Worm (Caenorhabditis elegans) whole organism, L3 larva: ENCODE measurements around the gene nhr-190.

Experiments
- R02D3.7 ChIP-seq: fragments of 150-350 bp; optimal IDR thresholded peaks from 2 replicates; lab custom pipeline; 2014; ENCODE audit warnings: missing biosample characterization, missing genetic modification characterization
- ZK546.5 ChIP-seq: sonication (generic microtip); optimal IDR thresholded peaks from 2 replicates; lab custom pipeline; 2017; ENCODE audit warnings: missing biosample characterization, missing genetic modification characterization
- aly-2 ChIP-seq: fragments of 150-350 bp; optimal IDR thresholded peaks from 2 replicates; lab custom pipeline; 2014; ENCODE audit warnings: missing biosample characterization, missing genetic modification characterization
- ama-1 ChIP-seq: fragments of 150-350 bp; optimal IDR thresholded peaks from 2 replicates; lab custom pipeline; 2018
- daf-12 ChIP-seq: fragments of 150-350 bp; optimal IDR thresholded peaks from 2 replicates; lab custom pipeline; 2014; ENCODE audit warnings: missing biosample characterization, missing genetic modification reagents, missing genetic modification characterization
- egl-27 ChIP-seq: sonication (generic microtip); optimal IDR thresholded peaks from 4 replicates; lab custom pipeline; 2017; ENCODE audit warnings: missing biosample characterization, missing genetic modification reagents, missing genetic modification characterization
- elt-1 ChIP-seq: fragments of 150-350 bp; optimal IDR thresholded peaks from 2 replicates; lab custom pipeline; 2014; ENCODE audit warnings: missing biosample characterization, missing genetic modification characterization
- elt-2 ChIP-seq: sonication (generic microtip); optimal IDR thresholded peaks from 2 replicates; lab custom pipeline; 2016; ENCODE audit warnings: missing genetic modification reagents, mild to moderate bottlenecking, missing genetic modification characterization, missing compliant biosample characterization
- elt-3 ChIP-seq, 3 experiments: fragments of 150-350 bp in 1 of 3; sonication (generic microtip) in 2 of 3; optimal IDR thresholded peaks; 2 replicates in 2 of 3; 4 replicates in 1 of 3; lab custom pipeline; 2014 to 2017; ENCODE audit warnings: missing biosample characterization in 3 of 3, missing genetic modification characterization in 3 of 3
- eor-1 ChIP-seq, 2 experiments: fragments of 150-350 bp; optimal IDR thresholded peaks; 2 replicates each; lab custom pipeline; 2014 to 2018; ENCODE audit warnings: missing biosample characterization in 2 of 2, missing genetic modification characterization in 2 of 2
- fkh-10 ChIP-seq: sonication (generic microtip); optimal IDR thresholded peaks from 2 replicates; lab custom pipeline; 2017; ENCODE audit warnings: missing biosample characterization, missing genetic modification reagents, missing genetic modification characterization
- fkh-2 ChIP-seq: fragments of 150-350 bp; optimal IDR thresholded peaks from 2 replicates; lab custom pipeline; 2014; ENCODE audit warnings: missing biosample characterization, missing genetic modification reagents, missing genetic modification characterization
- fos-1 ChIP-seq: fragments of 150-350 bp; optimal IDR thresholded peaks from 2 replicates; lab custom pipeline; 2014; ENCODE audit warnings: missing biosample characterization, missing genetic modification characterization
- lin-15B ChIP-seq: fragments of 150-350 bp; optimal IDR thresholded peaks from 2 replicates; lab custom pipeline; 2014; ENCODE audit warnings: missing biosample characterization, missing genetic modification characterization
- lsy-12 ChIP-seq: sonication (generic microtip); optimal IDR thresholded peaks from 2 replicates; lab custom pipeline; 2016; ENCODE audit warnings: mild to moderate bottlenecking, missing genetic modification characterization, missing compliant biosample characterization
- nfya-1 ChIP-seq: sonication (generic microtip); optimal IDR thresholded peaks from 2 replicates; lab custom pipeline; 2017; ENCODE audit warnings: missing genetic modification characterization, mild to moderate bottlenecking, missing compliant biosample characterization, antibody characterized with exemption, moderate library complexity; ENCODE audit not compliant: insufficient read depth
- nhr-11 ChIP-seq: fragments of 150-350 bp; optimal IDR thresholded peaks from 2 replicates; lab custom pipeline; 2014; ENCODE audit warnings: missing biosample characterization, missing genetic modification characterization
- nhr-12 ChIP-seq: fragments of 150-350 bp; optimal IDR thresholded peaks from 2 replicates; lab custom pipeline; 2014; ENCODE audit warnings: missing biosample characterization, missing genetic modification characterization
- nhr-23 ChIP-seq: fragments of 150-350 bp; optimal IDR thresholded peaks from 2 replicates; lab custom pipeline; 2014; ENCODE audit warnings: missing biosample characterization, missing genetic modification reagents, missing genetic modification characterization
- nhr-237 ChIP-seq: fragments of 150-350 bp; optimal IDR thresholded peaks from 2 replicates; lab custom pipeline; 2014; ENCODE audit warnings: missing biosample characterization, missing genetic modification characterization
- nhr-25 ChIP-seq: sonication (generic microtip); optimal IDR thresholded peaks from 2 replicates; lab custom pipeline; 2017; ENCODE audit warnings: missing biosample characterization, missing genetic modification characterization
- nhr-28 ChIP-seq: fragments of 150-350 bp; optimal IDR thresholded peaks from 2 replicates; lab custom pipeline; 2014; ENCODE audit warnings: missing biosample characterization, missing genetic modification characterization
- nhr-43 ChIP-seq: sonication (generic microtip); optimal IDR thresholded peaks from 2 replicates; lab custom pipeline; 2016; ENCODE audit warnings: mild to moderate bottlenecking, missing genetic modification characterization, missing compliant biosample characterization; ENCODE audit not compliant: poor library complexity, severe bottlenecking
- nhr-67 ChIP-seq: fragments of 150-350 bp; optimal IDR thresholded peaks from 2 replicates; lab custom pipeline; 2014; ENCODE audit warnings: missing biosample characterization, missing genetic modification characterization
- nhr-76 ChIP-seq: fragments of 150-350 bp; sonication (generic microtip); optimal IDR thresholded peaks from 5 replicates; lab custom pipeline; 2014; ENCODE audit warnings: missing biosample characterization, missing genetic modification characterization
- nhr-77 ChIP-seq: fragments of 150-350 bp; optimal IDR thresholded peaks from 2 replicates; lab custom pipeline; 2014; ENCODE audit warnings: missing biosample characterization, missing genetic modification characterization
- pha-4 ChIP-seq: fragments of 150-350 bp; optimal IDR thresholded peaks from 2 replicates; lab custom pipeline; 2014; ENCODE audit warnings: missing biosample characterization, missing genetic modification reagents, missing genetic modification characterization
- pqm-1 ChIP-seq: fragments of 150-350 bp; optimal IDR thresholded peaks from 2 replicates; lab custom pipeline; 2017; ENCODE audit warnings: missing biosample characterization, missing genetic modification characterization, inconsistent platforms
- sea-2 ChIP-seq: fragments of 150-350 bp; sonication (generic microtip); optimal IDR thresholded peaks from 4 replicates; lab custom pipeline; 2014; ENCODE audit warnings: missing biosample characterization, missing genetic modification reagents, missing genetic modification characterization
- skn-1 ChIP-seq: fragments of 150-350 bp; optimal IDR thresholded peaks from 2 replicates; lab custom pipeline; 2014; ENCODE audit warnings: missing biosample characterization, missing genetic modification characterization
- snpc-4 ChIP-seq: fragments of 150-350 bp; optimal IDR thresholded peaks from 2 replicates; lab custom pipeline; 2014; ENCODE audit warnings: missing biosample characterization, missing genetic modification characterization
- tbx-2 ChIP-seq: sonication (generic microtip); optimal IDR thresholded peaks from 2 replicates; lab custom pipeline; 2016; ENCODE audit warnings: mild to moderate bottlenecking, missing genetic modification characterization, missing compliant biosample characterization
- unc-39 ChIP-seq: sonication (generic microtip); optimal IDR thresholded peaks from 4 replicates; lab custom pipeline; 2017; ENCODE audit warnings: missing biosample characterization, missing genetic modification characterization
- unc-62 ChIP-seq: fragments of 150-350 bp; sonication (generic microtip); optimal IDR thresholded peaks from 4 replicates; lab custom pipeline; 2014; ENCODE audit warnings: missing biosample characterization, missing genetic modification reagents, missing genetic modification characterization
- zag-1 ChIP-seq: fragments of 150-350 bp; optimal IDR thresholded peaks from 2 replicates; lab custom pipeline; 2014; ENCODE audit warnings: missing biosample characterization, missing genetic modification characterization
- ztf-11 ChIP-seq: fragments of 150-350 bp; optimal IDR thresholded peaks from 2 replicates; lab custom pipeline; 2014; ENCODE audit warnings: missing biosample characterization, missing genetic modification characterization

The nhr-190 gene

ce11 chrV:627585-627984, 15.1 kb downstream of the nhr-190 start, which contains the start of gene F48G7.8:
Gene F48G7.8 (minus strand): TSS chrV:627685.
- no peak for TF ChIP-seq egl-27 (tag; lab: Kevin White, UChicago)
- no peak for TF ChIP-seq nhr-43 (tag; lab: Kevin White, UChicago)
- TF ChIP-seq R02D3.7 (tag; lab: Kevin White, UChicago), result no peak
- TF ChIP-seq skn-1 (tag; lab: Kevin White, UChicago), result no peak
- TF ChIP-seq unc-39 (tag; lab: Kevin White, UChicago), result no peak

ce11 chrV:626321-626720, 16.4 kb downstream of the nhr-190 start, which contains the start of gene F48G7.7:
Gene F48G7.7 (minus strand): TSS chrV:626421.
- TF ChIP-seq snpc-4 (tag; lab: Kevin White, UChicago) (no peak), nhr-77 (no peak), unc-39 (tag; lab: Kevin White, UChicago) (no peak), ztf-11 (tag; lab: Kevin White, UChicago) (no peak), tbx-2 (tag; lab: Kevin White, UChicago) (no peak), pha-4 (tag; lab: Kevin White, UChicago) (no peak), elt-2 (tag; lab: Kevin White, UChicago) (no peak), elt-1 (tag; lab: Kevin White, UChicago) (no peak), fkh-10 (GFP tag; lab: Kevin White, UChicago) (no peak), ama-1 (lab: Kevin White, UChicago) (no peak), nhr-237 (tag; lab: Kevin White, UChicago) (no peak), nhr-67 (tag; lab: Kevin White, UChicago) (no peak), fkh-2 (tag; lab: Kevin White, UChicago) (no peak), nhr-43 (tag; lab: Kevin White, UChicago) (no peak), unc-62 (no peak), nhr-11 (tag; lab: Kevin White, UChicago) (no peak), nfya-1 (tag; lab: Kevin White, UChicago) (no peak), skn-1 (tag; lab: Kevin White, UChicago) (no peak), eor-1 (tag; optimal IDR thresholded peaks at IDR 0.05; lab: Kevin White, UChicago) (no peak)

ce11 chrV:624922-625321, 17.8 kb downstream of the nhr-190 start, which contains the start of gene srt-17:
Gene srt-17 (minus strand): TSS chrV:625022.
- no peak for TF ChIP-seq fos-1
- no peak for TF ChIP-seq nfya-1 (tag; lab: Kevin White, UChicago)
- TF ChIP-seq ztf-11 (tag; lab: Kevin White, UChicago), result no peak
- TF ChIP-seq snpc-4 (tag; lab: Kevin White, UChicago), result no peak
- no peak for TF ChIP-seq lsy-12 (tag; lab: Kevin White, UChicago)
- TF ChIP-seq nhr-25 (tag; lab: Kevin White, UChicago), result no peak
- no peak for TF ChIP-seq zag-1 (tag; lab: Kevin White, UChicago)
- no peak for TF ChIP-seq nhr-67 (tag; lab: Kevin White, UChicago)
- TF ChIP-seq pqm-1 (tag; lab: Kevin White, UChicago), result no peak
- TF ChIP-seq ama-1 (lab: Kevin White, UChicago), result no peak
- no peak for TF ChIP-seq sea-2
- no peak for TF ChIP-seq nhr-28 (tag; lab: Kevin White, UChicago)
- TF ChIP-seq elt-3 (tag; optimal IDR thresholded peaks at IDR 0.05; lab: Kevin White, UChicago), result no peak

- TF ChIP-seq ztf-11 (tag; lab: Kevin White, UChicago) (no peak), pha-4 (tag; lab: Kevin White, UChicago) (peak; percentile 36), unc-62 (no peak), lsy-12 (tag; lab: Kevin White, UChicago) (no peak), nhr-67 (tag; lab: Kevin White, UChicago) (no peak), elt-2 (tag; lab: Kevin White, UChicago) (peak; percentile 56), nhr-76 (no peak), pqm-1 (tag; lab: Kevin White, UChicago) (peak; percentile 64), lin-15B (tag; lab: Kevin White, UChicago) (no peak), nhr-12 (no peak), daf-12 (no peak), skn-1 (tag; lab: Kevin White, UChicago) (no peak)
Observed at ce11 chrV:622902-623301, 19.8 kb downstream of the nhr-190 start, which contains the start of gene F48G7.5. Gene F48G7.5 (minus strand): TSS chrV:622935.

ce11 chrV:620987-621386, 21.7 kb downstream of the nhr-190 start:
- no peak for TF ChIP-seq eor-1 (tag; optimal IDR thresholded peaks at IDR 0.05; lab: Kevin White, UChicago)
- no peak for TF ChIP-seq aly-2 (tag; lab: Kevin White, UChicago)
- no peak for TF ChIP-seq unc-39 (tag; lab: Kevin White, UChicago)
- TF ChIP-seq ama-1 (lab: Kevin White, UChicago), result no peak
- TF ChIP-seq nhr-237 (tag; lab: Kevin White, UChicago), result no peak
- no peak for TF ChIP-seq elt-3 (tag; optimal IDR thresholded peaks at IDR 0.05; lab: Kevin White, UChicago)
- TF ChIP-seq tbx-2 (tag; lab: Kevin White, UChicago), result no peak
- no peak for TF ChIP-seq nhr-23 (tag; lab: Kevin White, UChicago)
- TF ChIP-seq egl-27 (tag; lab: Kevin White, UChicago), result no peak
- TF ChIP-seq ZK546.5 (tag; lab: Kevin White, UChicago), result no peak
- no peak for TF ChIP-seq R02D3.7 (tag; lab: Kevin White, UChicago)
